Worm (Caenorhabditis elegans): Measurements from ENCODE around the gene C18A3.11.

The C18A3.11 gene

ce11 chrII:5742767-5743166 lies 11.9 kb downstream of the C18A3.11 start:
- TF ChIP-seq nhr-80 (tag; optimal IDR thresholded peaks at IDR 0.05), result peak; percentile 32
- no peak for TF ChIP-seq Y56A3A.18 (GFP tag; IDR thresholded peaks at IDR 0.05)

- TF ChIP-seq unc-62 (GFP tag; optimal IDR thresholded peaks at IDR 0.05), result no peak
- TF ChIP-seq pbrm-1 (GFP tag; IDR thresholded peaks at IDR 0.05), result no peak
- no peak for TF ChIP-seq somi-1 (GFP tag; optimal IDR thresholded peaks at IDR 0.05)
- TF ChIP-seq snpc-1.3 (tag; optimal IDR thresholded peaks at IDR 0.05; ENCODE audit: insufficient read depth), result no peak
- no peak for TF ChIP-seq atf-7 (tag; optimal IDR thresholded peaks at IDR 0.05)
- peak; percentile 67 for TF ChIP-seq nhr-80 (tag; optimal IDR thresholded peaks at IDR 0.05)
Measured at ce11 chrII:5744342-5744741, 13.5 kb downstream of the C18A3.11 start.

ce11 chrII:5745088-5745487 lies 14.3 kb downstream of the C18A3.11 start, which contains the start of gene F10C1.9:
F10C1.9 (minus strand) TSS chrII:5745284.
- TF ChIP-seq nfya-2 (GFP tag; IDR thresholded peaks at IDR 0.05), result no peak
- TF ChIP-seq ztf-26 (tag; optimal IDR thresholded peaks at IDR 0.05), result no peak
- TF ChIP-seq tbp1 (GFP tag; optimal IDR thresholded peaks at IDR 0.05), result no peak
- no peak for TF ChIP-seq F39B2.1 (GFP tag; IDR thresholded peaks at IDR 0.05)

- TF ChIP-seq mes-4 (tag; optimal IDR thresholded peaks at IDR 0.05) (no peak), nhr-120 (GFP tag; IDR thresholded peaks at IDR 0.05) (no peak), snpc-3.4 (tag; optimal IDR thresholded peaks at IDR 0.05) (no peak), ccch-3 (GFP tag; optimal IDR thresholded peaks at IDR 0.05) (no peak), madf-6 (GFP tag; IDR thresholded peaks at IDR 0.05) (no peak), K12H6.12 (tag; optimal IDR thresholded peaks at IDR 0.05) (no peak), efl-1 (GFP tag; optimal IDR thresholded peaks at IDR 0.05) (no peak), nhr-80 (tag; optimal IDR thresholded peaks at IDR 0.05) (peak; percentile 47)
Measured at ce11 chrII:5747312-5747711, 16.5 kb downstream of the C18A3.11 start.

ce11 chrII:5748395-5748794 lies 17.6 kb downstream of the C18A3.11 start:
- TF ChIP-seq nhr-80 (tag; optimal IDR thresholded peaks at IDR 0.05) (peak; percentile 89), lsl-1 (GFP tag; optimal IDR thresholded peaks at IDR 0.05) (no peak), ets-4 (GFP tag; optimal IDR thresholded peaks at IDR 0.05) (peak; percentile 31), B0035.1 (tag; optimal IDR thresholded peaks at IDR 0.05) (no peak), C06A6.2 (GFP tag; conservative IDR thresholded peaks at IDR 0.05) (no peak), dox-1 (GFP tag; IDR thresholded peaks at IDR 0.05) (0 out of 2 replicates have a peak, but pooled peaks have one; percentile 26)

- TF ChIP-seq dox-1 (GFP tag; IDR thresholded peaks at IDR 0.05), result 0 out of 2 replicates have a peak, but pooled peaks have one; percentile 15
- no peak for TF ChIP-seq nfya-1 (tag; optimal IDR thresholded peaks at IDR 0.05; ENCODE audit: borderline replicate concordance, insufficient read depth)
- peak; percentile 92 for TF ChIP-seq nhr-80 (tag; optimal IDR thresholded peaks at IDR 0.05)
Measured at ce11 chrII:5749733-5750238, 19.0 kb downstream of the C18A3.11 start, which contains the start of gene ifb-2. ifb-2 (plus strand) TSS chrII:5750188.

- TF ChIP-seq F10E7.11 (tag; optimal IDR thresholded peaks at IDR 0.05) (no peak), nhr-80 (tag; optimal IDR thresholded peaks at IDR 0.05) (peak; percentile 96), cebp-2 (GFP tag; IDR thresholded peaks at IDR 0.05) (no peak), ceh-91 (GFP tag; IDR thresholded peaks at IDR 0.05) (no peak), ztf-22 (GFP tag; optimal IDR thresholded peaks at IDR 0.05) (no peak), sea-2 (GFP tag; IDR thresholded peaks at IDR 0.05) (no peak), zfh-2 (GFP tag; conservative IDR thresholded peaks at IDR 0.05) (no peak), dpff-1 (tag; optimal IDR thresholded peaks at IDR 0.05) (no peak), hrde-1 (tag; optimal IDR thresholded peaks at IDR 0.05; ENCODE audit: borderline replicate concordance) (no peak), dox-1 (GFP tag; IDR thresholded peaks at IDR 0.05) (peak; percentile 63), xnd-1 (tag; optimal IDR thresholded peaks at IDR 0.05) (no peak), unc-62 (GFP tag; optimal IDR thresholded peaks at IDR 0.05) (no peak), ZK185.1 (tag; optimal IDR thresholded peaks at IDR 0.05; ENCODE audit: poor library complexity, severe bottlenecking) (peak; percentile 29), Y95B8A.8 (GFP tag; IDR thresholded peaks at IDR 0.05) (no peak), hmg-1.2 (GFP tag; IDR thresholded peaks at IDR 0.05) (no peak), ztf-6 (GFP tag; IDR thresholded peaks at IDR 0.05) (no peak), ceh-27 (GFP tag; optimal IDR thresholded peaks at IDR 0.05) (no peak)
Measured at ce11 chrII:5751353-5751752, 20.5 kb downstream of the C18A3.11 start.
